Worm (Caenorhabditis elegans): ENCODE data around the gene nhr-67.

The nhr-67 gene

DNA sequence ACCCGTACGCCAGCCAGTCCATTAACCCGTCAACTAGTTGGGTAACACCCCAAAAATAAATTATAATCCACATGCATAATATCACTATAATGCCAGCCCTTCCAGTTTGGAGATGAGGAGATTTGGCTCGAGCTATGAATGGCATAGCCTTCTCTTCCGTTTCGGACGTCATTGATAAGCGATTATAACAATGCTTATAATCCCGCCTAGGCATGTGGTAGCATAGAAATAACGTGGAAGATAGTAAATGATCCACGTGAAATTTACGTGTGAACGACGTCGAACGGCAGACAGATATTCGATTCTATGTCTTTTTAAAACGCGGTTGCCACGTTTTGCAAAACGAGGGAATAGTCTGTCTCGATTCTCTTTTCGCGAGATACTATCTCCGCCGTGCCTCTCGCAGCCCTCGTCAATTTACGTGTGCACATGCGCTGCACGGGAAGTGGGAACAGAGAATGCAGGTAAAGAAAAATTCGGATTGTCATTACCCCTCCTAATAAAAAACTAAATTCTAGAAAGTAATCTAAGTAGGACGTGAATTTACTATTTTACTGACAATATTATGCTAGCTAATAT, 20.7 kb upstream of the nhr-67 start:
- TF ChIP-seq blmp-1 (tag; optimal IDR thresholded peaks at IDR 0.05) (peak; percentile 25), elt-3 (tag; optimal IDR thresholded peaks at IDR 0.05) (peak in 1 of 6 experiments; percentile 8), fkh-4 (tag; optimal IDR thresholded peaks at IDR 0.05; ENCODE audit: borderline replicate concordance) (peak; percentile 2), ceh-82 (tag; optimal IDR thresholded peaks at IDR 0.05) (peak in 1 of 3 experiments; percentile 0), nhr-19 (GFP tag; conservative IDR thresholded peaks at IDR 0.05) (peak; percentile 4; the same call in 1 of the 2 replicates), nhr-84 (tag; optimal IDR thresholded peaks at IDR 0.05) (no peak), vab-15 (tag; optimal IDR thresholded peaks at IDR 0.05) (no peak), lin-35 (GFP tag; optimal IDR thresholded peaks at IDR 0.05) (peak in 1 of 2 experiments; percentile 23), snu-23 (GFP tag; optimal IDR thresholded peaks at IDR 0.05) (peak; percentile 51), lin-14 (GFP tag; optimal IDR thresholded peaks at IDR 0.05) (peak; percentile 55), pag-3 (tag; optimal IDR thresholded peaks at IDR 0.05; ENCODE audit: borderline replicate concordance, insufficient read depth) (peak; percentile 74), skn-1 (tag; optimal IDR thresholded peaks at IDR 0.05) (peak; percentile 15), irx-1 (tag; optimal IDR thresholded peaks at IDR 0.05) (no peak), nhr-28 (tag; optimal IDR thresholded peaks at IDR 0.05) (no peak), isw-1 (GFP tag; IDR thresholded peaks at IDR 0.05) (no peak), sptf-1 (tag; optimal IDR thresholded peaks at IDR 0.05) (no peak), mep-1 (tag; optimal IDR thresholded peaks at IDR 0.05) (peak; percentile 5), rnt-1 (tag; optimal IDR thresholded peaks at IDR 0.05) (peak; percentile 36), nhr-47 (tag; optimal IDR thresholded peaks at IDR 0.05) (no peak), nhr-71 (tag; optimal IDR thresholded peaks at IDR 0.05) (peak; percentile 25), fkh-8 (tag; optimal IDR thresholded peaks at IDR 0.05) (peak; percentile 49), dsc-1 (tag; optimal IDR thresholded peaks at IDR 0.05) (peak; percentile 54), efl-1 (optimal IDR thresholded peaks at IDR 0.05) (no peak), efl-1 (GFP tag; optimal IDR thresholded peaks at IDR 0.05 in 1 of 2) (peak; percentile 4 to 63), pax-3 (tag; optimal IDR thresholded peaks at IDR 0.05) (peak; percentile 68), F16B12.6 (tag; optimal IDR thresholded peaks at IDR 0.05) (peak; percentile 8)

DNA sequence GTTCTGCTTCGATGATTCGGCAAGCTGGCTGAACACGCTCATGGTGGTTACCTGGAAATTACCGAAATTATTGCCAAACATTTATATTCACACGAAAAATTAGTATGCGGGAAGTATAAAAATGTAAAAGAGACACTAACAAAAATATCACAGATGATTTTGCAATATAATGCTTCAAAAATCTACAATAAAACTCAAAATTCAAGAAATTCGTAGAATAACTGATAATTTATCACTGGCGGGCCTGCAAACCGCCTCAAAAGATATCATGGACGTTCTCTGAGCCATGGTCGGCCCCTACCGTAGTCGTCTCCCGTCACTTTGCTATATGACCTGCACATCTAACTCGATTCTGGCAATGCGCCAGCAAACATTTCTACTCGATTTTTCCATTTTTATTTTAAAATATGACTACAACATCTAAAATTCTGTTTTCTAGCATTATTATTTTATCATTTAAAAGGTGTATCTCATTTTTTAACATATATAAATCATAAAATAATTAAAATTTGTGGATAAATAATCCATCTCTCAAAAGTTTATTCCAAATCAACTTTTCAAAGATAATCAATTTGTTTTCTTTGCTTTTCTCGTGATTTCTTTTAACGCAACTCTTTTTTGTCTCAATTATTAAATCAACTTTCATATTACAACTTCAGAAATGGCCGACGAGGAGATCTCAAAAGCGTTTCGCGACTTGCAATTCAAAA, 19.9 kb upstream of the nhr-67 start, which contains the start of the genes F01G4.6 and pfd-1:
TSS of gene F01G4.6 (minus strand) at position 51 of the 710 bp plus-strand sequence.
TSS of gene pfd-1 (plus strand) at position 660 of the 710 bp plus-strand sequence.
- peak; percentile 95 for TF ChIP-seq fkh-8 (tag; optimal IDR thresholded peaks at IDR 0.05)
- peak; percentile 51 for TF ChIP-seq hpl-2 (GFP tag; optimal IDR thresholded peaks at IDR 0.05)
- no peak for TF ChIP-seq ceh-63 (GFP tag; optimal IDR thresholded peaks at IDR 0.05)
- peak; percentile 73 for TF ChIP-seq F16B12.6 (tag; optimal IDR thresholded peaks at IDR 0.05)
- peak; percentile 99 for TF ChIP-seq unc-130 (tag; optimal IDR thresholded peaks at IDR 0.05)
- no peak for TF ChIP-seq unc-30 (tag; optimal IDR thresholded peaks at IDR 0.05)
- no peak for TF ChIP-seq unc-62 (GFP tag; optimal IDR thresholded peaks at IDR 0.05)
- TF ChIP-seq pag-3 (tag; optimal IDR thresholded peaks at IDR 0.05; ENCODE audit: borderline replicate concordance, insufficient read depth), result peak; percentile 71
- TF ChIP-seq mef-2 (tag; optimal IDR thresholded peaks at IDR 0.05), result peak; percentile 53
- peak; percentile 81 for TF ChIP-seq irx-1 (tag; optimal IDR thresholded peaks at IDR 0.05)
- TF ChIP-seq isw-1 (GFP tag; IDR thresholded peaks at IDR 0.05), result peak; percentile 95
- peak; percentile 37 for TF ChIP-seq sup-37 (GFP tag; optimal IDR thresholded peaks at IDR 0.05)
- peak; percentile 93 for TF ChIP-seq lin-13 (GFP tag; optimal IDR thresholded peaks at IDR 0.05)
- peak; percentile 95 to 97 (median 97) for TF ChIP-seq ceh-82 (tag; optimal IDR thresholded peaks at IDR 0.05)
- no peak for TF ChIP-seq hlh-4 (tag; optimal IDR thresholded peaks at IDR 0.05)
- peak; percentile 89 for TF ChIP-seq egl-13 (tag; optimal IDR thresholded peaks at IDR 0.05)
- peak; percentile 58 for TF ChIP-seq lin-39 (tag; optimal IDR thresholded peaks at IDR 0.05)
- TF ChIP-seq fos-1 (tag; optimal IDR thresholded peaks at IDR 0.05), result peak; percentile 88
- TF ChIP-seq jun-1 (tag; optimal IDR thresholded peaks at IDR 0.05), result peak; percentile 91
- TF ChIP-seq nhr-84 (tag; optimal IDR thresholded peaks at IDR 0.05), result no peak
- no peak for TF ChIP-seq ceh-90 (tag; optimal IDR thresholded peaks at IDR 0.05)
- peak; percentile 92 for TF ChIP-seq nhr-90 (tag; optimal IDR thresholded peaks at IDR 0.05; ENCODE audit: poor library complexity)
- no peak for TF ChIP-seq efl-3 (GFP tag; optimal IDR thresholded peaks at IDR 0.05)
- TF ChIP-seq xbp-1 (tag; optimal IDR thresholded peaks at IDR 0.05), result peak; percentile 98
- no peak for TF ChIP-seq hlh-17 (GFP tag; optimal IDR thresholded peaks at IDR 0.05; ENCODE audit: borderline replicate concordance)
- TF ChIP-seq fkh-4 (tag; optimal IDR thresholded peaks at IDR 0.05; ENCODE audit: borderline replicate concordance), result peak; percentile 64
- TF ChIP-seq mep-1 (tag; optimal IDR thresholded peaks at IDR 0.05), result peak; percentile 92
- peak; percentile 97 for TF ChIP-seq snu-23 (GFP tag; optimal IDR thresholded peaks at IDR 0.05)
- TF ChIP-seq C34B4.2 (tag; optimal IDR thresholded peaks at IDR 0.05), result peak; percentile 53
- TF ChIP-seq blmp-1 (tag; optimal IDR thresholded peaks at IDR 0.05), result peak; percentile 88
- no peak for TF ChIP-seq nhr-76 (tag; optimal IDR thresholded peaks at IDR 0.05)
- peak; percentile 46 for TF ChIP-seq ama-1 (optimal IDR thresholded peaks at IDR 0.05)
- TF ChIP-seq nhr-77 (tag; optimal IDR thresholded peaks at IDR 0.05), result peak; percentile 92
